Fruit fly (Drosophila melanogaster): ENCODE results near the gene CRMP.

CRMP gene

DNA sequence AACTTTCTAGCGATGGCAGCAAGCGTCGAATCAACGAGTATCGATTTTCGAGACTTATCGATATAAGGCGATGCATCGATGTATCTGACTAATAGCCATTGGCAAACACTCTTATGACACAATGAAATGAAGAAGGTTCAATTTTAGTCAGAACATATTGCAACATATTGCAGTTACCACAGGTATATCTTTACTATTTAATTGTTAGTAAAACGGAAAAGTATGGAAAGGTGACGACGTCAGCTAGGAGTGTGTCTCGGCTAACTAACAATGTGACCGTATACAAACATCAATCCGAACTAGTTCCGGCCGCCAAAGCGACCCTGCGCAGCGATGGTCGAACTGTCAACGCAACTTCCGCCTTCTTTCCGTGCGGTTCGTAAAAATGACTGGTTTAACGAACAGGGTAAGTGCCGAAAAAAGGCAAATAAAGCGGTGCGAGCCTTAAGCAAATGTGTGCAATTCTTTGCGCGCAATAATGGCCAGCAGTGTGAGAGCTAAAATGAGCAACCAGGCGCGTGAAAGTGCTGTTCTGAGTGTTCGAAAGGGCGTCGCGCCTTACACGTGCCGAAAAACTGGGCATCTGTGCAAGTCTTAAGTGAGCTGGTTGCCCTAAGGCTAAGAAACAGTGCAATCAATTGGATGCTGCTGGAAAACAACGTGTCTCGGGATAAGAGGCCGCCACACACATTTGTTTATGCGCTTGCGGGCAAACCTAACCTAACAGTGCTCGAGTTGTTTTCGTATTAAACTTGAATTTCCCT, 53.4 kb downstream of the CRMP start, which contains the start of the genes Dph4, Spec2 and RpL13A (continued):
- TF ChIP-seq CG12942 (GFP tag; optimal IDR thresholded peaks at IDR 0.05) (peak; percentile 80), CrebB (tag; optimal IDR thresholded peaks at IDR 0.05) (peak; percentile 95), wek (GFP tag; optimal IDR thresholded peaks at IDR 0.05) (peak; percentile 95), Lhr (GFP tag; optimal IDR thresholded peaks at IDR 0.05) (peak; percentile 97), CG6683 (GFP tag; optimal IDR thresholded peaks at IDR 0.05) (peak; percentile 89), Neu2 (GFP tag; optimal IDR thresholded peaks at IDR 0.05; ENCODE audit: borderline replicate concordance) (peak; percentile 74), CG9727 (GFP tag; optimal IDR thresholded peaks at IDR 0.05) (peak; percentile 97), CG10366 (GFP tag; IDR thresholded peaks at IDR 0.05) (no peak), Awh (GFP tag; IDR thresholded peaks at IDR 0.05) (no peak), gfzf (GFP tag; optimal IDR thresholded peaks at IDR 0.05) (peak; percentile 72), ci (GFP tag; IDR thresholded peaks at IDR 0.05) (no peak), BEAF-32 (GFP tag; optimal IDR thresholded peaks at IDR 0.05) (peak; percentile 99), NfI (GFP tag; optimal IDR thresholded peaks at IDR 0.05) (peak; percentile 97), CG9437 (GFP tag; optimal IDR thresholded peaks at IDR 0.05) (peak; percentile 82), amos (GFP tag; IDR thresholded peaks at IDR 0.05; ENCODE audit: partially characterized antibody) (no peak), CG4707 (GFP tag; optimal IDR thresholded peaks at IDR 0.05) (peak; percentile 93), Sox100B (GFP tag; optimal IDR thresholded peaks at IDR 0.05) (peak; percentile 90), Rx (GFP tag; IDR thresholded peaks at IDR 0.05) (no peak), CkIIα-i1 (GFP tag; IDR thresholded peaks at IDR 0.05) (no peak), CG7786 (GFP tag; optimal IDR thresholded peaks at IDR 0.05) (peak; percentile 78), lilli (GFP tag; optimal IDR thresholded peaks at IDR 0.05) (peak; percentile 87), CG2712 (tag; optimal IDR thresholded peaks at IDR 0.05) (peak; percentile 90), Dip2 (GFP tag; IDR thresholded peaks at IDR 0.05) (no peak), zfh1 (GFP tag; IDR thresholded peaks at IDR 0.05) (no peak), CG17802 (tag; optimal IDR thresholded peaks at IDR 0.05) (peak; percentile 85), Opbp (GFP tag; IDR thresholded peaks at IDR 0.05; ENCODE audit: partially characterized antibody) (no peak), wor (GFP tag; IDR thresholded peaks at IDR 0.05) (no peak), CG2129 (GFP tag; IDR thresholded peaks at IDR 0.05; ENCODE audit: partially characterized antibody) (no peak), H2.0 (GFP tag; IDR thresholded peaks at IDR 0.05) (no peak), Nf-YC (tag; optimal IDR thresholded peaks at IDR 0.05) (peak; percentile 83), ttk (GFP tag; IDR thresholded peaks at IDR 0.05) (no peak), danr (GFP tag; IDR thresholded peaks at IDR 0.05) (no peak), nmo (GFP tag; optimal IDR thresholded peaks at IDR 0.05) (peak; percentile 86), TFAM (GFP tag; optimal IDR thresholded peaks at IDR 0.05) (peak; percentile 83), nerfin-1 (tag; optimal IDR thresholded peaks at IDR 0.05) (peak; percentile 89), Antp (GFP tag; optimal IDR thresholded peaks at IDR 0.05) (peak; percentile 75), HLH3B (GFP tag; IDR thresholded peaks at IDR 0.05) (no peak), CG17612 (GFP tag; IDR thresholded peaks at IDR 0.05) (no peak), odd (GFP tag; optimal IDR thresholded peaks at IDR 0.05) (peak; percentile 95), CG14860 (GFP tag; IDR thresholded peaks at IDR 0.05; ENCODE audit: partially characterized antibody) (no peak), Mad (GFP tag; optimal IDR thresholded peaks at IDR 0.05) (peak; percentile 92), tgo (GFP tag; IDR thresholded peaks at IDR 0.05) (no peak), MTF-1 (GFP tag; optimal IDR thresholded peaks at IDR 0.05; ENCODE audit: borderline replicate concordance) (peak; percentile 98), CG16779 (GFP tag; IDR thresholded peaks at IDR 0.05) (no peak), GATAe (GFP tag; conservative IDR thresholded peaks at IDR 0.05) (no peak), CG10654 (GFP tag; optimal IDR thresholded peaks at IDR 0.05) (peak; percentile 86), CG1602 (GFP tag; optimal IDR thresholded peaks at IDR 0.05) (peak; percentile 77), slbo (GFP tag; IDR thresholded peaks at IDR 0.05) (no peak), CG1529 (GFP tag; optimal IDR thresholded peaks at IDR 0.05) (peak; percentile 88), Ets65A (GFP tag) (peak; percentile 98)
